Worm (Caenorhabditis elegans) whole organism, L4 larva: ENCODE results near the gene srx-8.

ENCODE experiments used
- R02D3.7 ChIP-seq: fragments of 150-350 bp; sonication (generic microtip); optimal IDR thresholded peaks from 3 replicates; lab custom pipeline; 2014; ENCODE audit warnings: missing biosample characterization, missing genetic modification characterization
- T20F7.1 ChIP-seq: fragments of 200-800 bp; sonication (Bioruptor generic); optimal IDR thresholded peaks from 2 replicates; lab custom pipeline; 2018; ENCODE audit warnings: mild to moderate bottlenecking, missing genetic modification characterization, missing compliant biosample characterization
- T26A8.4 ChIP-seq: fragments of 200-800 bp; sonication (Bioruptor generic); IDR thresholded peaks from 2 replicates; pipeline ENCODE4 v1.3.6; 2022; ENCODE audit warnings: missing genetic modification characterization, missing compliant biosample characterization
- Y105C5A.15 ChIP-seq: fragments of 200-800 bp; sonication (Bioruptor generic); IDR thresholded peaks from 2 replicates; pipeline ENCODE4 v1.3.6; 2022; ENCODE audit warnings: missing genetic modification characterization, missing compliant biosample characterization
- Y5F2A.4 ChIP-seq: fragments of 200-800 bp; sonication (Bioruptor generic); optimal IDR thresholded peaks from 2 replicates; lab custom pipeline; 2018; ENCODE audit warnings: mild to moderate bottlenecking, missing genetic modification characterization, missing compliant biosample characterization
- Y75B8A.6 ChIP-seq: fragments of 200-800 bp; sonication (Bioruptor generic); IDR thresholded peaks from 2 replicates; pipeline ENCODE4 v1.3.6; 2022; ENCODE audit warnings: missing genetic modification reagents, missing genetic modification characterization, missing compliant biosample characterization
- aha-1 ChIP-seq: fragments of 150-350 bp; peaks from one replicate; lab custom pipeline; 2014; ENCODE audit warnings: missing biosample characterization, missing genetic modification characterization
- attf-4 ChIP-seq: sonication (generic microtip); optimal IDR thresholded peaks from 3 replicates; lab custom pipeline; 2017; ENCODE audit warnings: missing biosample characterization, missing genetic modification characterization
- ceh-28 ChIP-seq: fragments of 150-350 bp; optimal IDR thresholded peaks from 2 replicates; lab custom pipeline; 2014; ENCODE audit warnings: missing biosample characterization, missing genetic modification reagents, missing genetic modification characterization
- ceh-32 ChIP-seq: sonication (generic microtip); optimal IDR thresholded peaks from 2 replicates; lab custom pipeline; 2016; ENCODE audit warnings: mild to moderate bottlenecking, missing genetic modification characterization, missing compliant biosample characterization; ENCODE audit not compliant: poor library complexity
- ceh-44 ChIP-seq: fragments of 200-800 bp; sonication (Bioruptor generic); IDR thresholded peaks from 2 replicates; pipeline ENCODE4 v1.3.6; 2022; ENCODE audit warnings: missing genetic modification reagents, missing genetic modification characterization, missing compliant biosample characterization
- ceh-82 ChIP-seq: sonication (generic microtip); optimal IDR thresholded peaks from 2 replicates; lab custom pipeline; 2017; ENCODE audit warnings: missing biosample characterization, missing genetic modification characterization
- cey-2 ChIP-seq: sonication (generic microtip); optimal IDR thresholded peaks from 3 replicates; lab custom pipeline; 2017; ENCODE audit warnings: missing genetic modification characterization, mild to moderate bottlenecking, missing compliant biosample characterization, antibody characterized with exemption, borderline replicate concordance; ENCODE audit not compliant: insufficient read depth
- daf-12 ChIP-seq: fragments of 150-350 bp; optimal IDR thresholded peaks from 2 replicates; lab custom pipeline; 2014; ENCODE audit warnings: missing biosample characterization, missing genetic modification reagents, missing genetic modification characterization
- dmd-9 ChIP-seq: fragments of 200-800 bp; sonication (Bioruptor generic); IDR thresholded peaks from 2 replicates; pipeline ENCODE4 v1.3.6; 2022; ENCODE audit warnings: missing genetic modification reagents, missing genetic modification characterization, missing compliant biosample characterization
- jun-1 ChIP-seq: fragments of 150-350 bp; optimal IDR thresholded peaks from 2 replicates; lab custom pipeline; 2014; ENCODE audit warnings: missing biosample characterization, missing genetic modification reagents, missing genetic modification characterization
- lim-7 ChIP-seq: fragments of 200-800 bp; sonication (Bioruptor generic); IDR thresholded peaks from 2 replicates; pipeline ENCODE4 v1.3.6; 2022; ENCODE audit warnings: missing genetic modification characterization, missing compliant biosample characterization
- lin-13 ChIP-seq: fragments of 150-350 bp; optimal IDR thresholded peaks from 2 replicates; lab custom pipeline; 2014; ENCODE audit warnings: missing biosample characterization, missing genetic modification reagents, missing genetic modification characterization
- lsy-2 ChIP-seq, 2 experiments: fragments of 150-350 bp in 1 of 2; sonication (generic microtip) in 1 of 2; optimal IDR thresholded peaks; 2 replicates each; lab custom pipeline; 2014 to 2017; ENCODE audit warnings: missing biosample characterization in 2 of 2, missing genetic modification characterization in 2 of 2
- madf-5 ChIP-seq, 2 experiments: fragments of 200-800 bp; sonication (Bioruptor generic); IDR thresholded peaks; 2 replicates each; pipeline ENCODE4 v1.3.6; 2022; ENCODE audit warnings: missing compliant biosample characterization in 2 of 2, missing genetic modification characterization in 2 of 2
- mdt-29 ChIP-seq: fragments of 200-800 bp; sonication (Bioruptor generic); IDR thresholded peaks from 2 replicates; pipeline ENCODE4 v1.3.6; 2022; ENCODE audit warnings: missing genetic modification reagents, missing genetic modification characterization, missing compliant biosample characterization
- mep-1 ChIP-seq: fragments of 150-350 bp; sonication (generic microtip); optimal IDR thresholded peaks from 3 replicates; lab custom pipeline; 2014; ENCODE audit warnings: missing biosample characterization, missing genetic modification characterization
- mes-2 ChIP-seq: sonication (generic microtip); optimal IDR thresholded peaks from 2 replicates; lab custom pipeline; 2016; ENCODE audit warnings: missing genotype, mild to moderate bottlenecking, missing genetic modification characterization, missing compliant biosample characterization; ENCODE audit not compliant: poor library complexity, severe bottlenecking
- mxl-2 ChIP-seq: fragments of 200-800 bp; sonication (Bioruptor generic); conservative IDR thresholded peaks from 2 replicates; pipeline ENCODE4 v1.3.6; 2022; ENCODE audit warnings: missing genetic modification reagents, missing genetic modification characterization, missing compliant biosample characterization
- nhr-10 ChIP-seq: fragments of 150-350 bp; optimal IDR thresholded peaks from 2 replicates; lab custom pipeline; 2014; ENCODE audit warnings: missing biosample characterization, missing genetic modification characterization
- nhr-102 ChIP-seq: sonication (generic microtip); optimal IDR thresholded peaks from 2 replicates; lab custom pipeline; 2016; ENCODE audit warnings: mild to moderate bottlenecking, missing genetic modification characterization, moderate library complexity, missing compliant biosample characterization
- nhr-11 ChIP-seq: fragments of 150-350 bp; optimal IDR thresholded peaks from 2 replicates; lab custom pipeline; 2014; ENCODE audit warnings: missing biosample characterization, missing genetic modification characterization
- nhr-237 ChIP-seq: sonication (generic microtip); optimal IDR thresholded peaks from 2 replicates; lab custom pipeline; 2017; ENCODE audit warnings: missing biosample characterization, missing genetic modification characterization
- nhr-41 ChIP-seq: fragments of 200-800 bp; sonication (Bioruptor generic); IDR thresholded peaks from 2 replicates; pipeline ENCODE4 v1.3.6; 2022; ENCODE audit warnings: missing genetic modification reagents, missing genetic modification characterization, missing compliant biosample characterization
- nhr-42 ChIP-seq: fragments of 200-800 bp; sonication (Bioruptor generic); IDR thresholded peaks from 2 replicates; pipeline ENCODE4 v1.3.6; 2022; ENCODE audit warnings: missing genetic modification characterization, missing compliant biosample characterization
- nhr-6 ChIP-seq: fragments of 150-350 bp; optimal IDR thresholded peaks from 2 replicates; lab custom pipeline; 2014; ENCODE audit warnings: missing biosample characterization, missing genetic modification characterization
- php-3 ChIP-seq: fragments of 200-800 bp; sonication (Bioruptor generic); IDR thresholded peaks from 2 replicates; pipeline ENCODE4 v1.3.6; 2022; ENCODE audit warnings: missing genetic modification reagents, missing genetic modification characterization, missing compliant biosample characterization
- pqm-1 ChIP-seq: sonication (generic microtip); optimal IDR thresholded peaks from 2 replicates; lab custom pipeline; 2017; ENCODE audit warnings: missing biosample characterization, missing genetic modification characterization
- set-16 ChIP-seq: fragments of 200-800 bp; sonication (Bioruptor generic); IDR thresholded peaks from 2 replicates; pipeline ENCODE4 v1.3.6; 2022; ENCODE audit warnings: missing genetic modification reagents, missing genetic modification characterization, missing compliant biosample characterization
- skn-1 ChIP-seq: fragments of 150-350 bp; optimal IDR thresholded peaks from 2 replicates; lab custom pipeline; 2014; ENCODE audit warnings: missing biosample characterization, missing genetic modification characterization
- snpc-1.2 ChIP-seq: fragments of 200-800 bp; sonication (Bioruptor generic); IDR thresholded peaks from 2 replicates; pipeline ENCODE4 v1.3.6; 2022; ENCODE audit warnings: missing genetic modification reagents, missing genetic modification characterization, missing compliant biosample characterization
- tag-97 ChIP-seq: fragments of 200-800 bp; sonication (Bioruptor generic); IDR thresholded peaks from 2 replicates; pipeline ENCODE4 v1.3.6; 2022; ENCODE audit warnings: missing genetic modification characterization, missing compliant biosample characterization
- tra-1 ChIP-seq: fragments of 200-800 bp; sonication (Bioruptor generic); IDR thresholded peaks from 2 replicates; pipeline ENCODE4 v1.3.6; 2022; ENCODE audit warnings: missing genetic modification reagents, missing genetic modification characterization, missing compliant biosample characterization
- unc-62 ChIP-seq, 3 experiments: fragments of 150-350 bp in 1 of 3; sonication (generic microtip); optimal IDR thresholded peaks in 2 of 3; peaks in 1 of 3; 1 replicate in 1 of 3; 2 replicates in 2 of 3; lab custom pipeline; 2014 to 2017; ENCODE audit warnings: missing biosample characterization in 3 of 3, missing genetic modification characterization in 3 of 3, missing genetic modification reagents in 3 of 3, missing genotype in 1 of 3
- zip-11 ChIP-seq: fragments of 200-800 bp; sonication (Bioruptor generic); IDR thresholded peaks from 2 replicates; pipeline ENCODE4 v1.3.6; 2022; ENCODE audit warnings: missing genetic modification characterization, missing compliant biosample characterization
- ztf-11 ChIP-seq: fragments of 150-350 bp; optimal IDR thresholded peaks from 2 replicates; lab custom pipeline; 2014; ENCODE audit warnings: missing biosample characterization, missing genetic modification characterization

srx-8 gene

ce11 chrV:547980-548379 is 8.0 kb downstream of the srx-8 start, which contains the start of gene C14C6.6:
TSS of gene C14C6.6 (minus strand) at chrV:548080.
- TF ChIP-seq nhr-237 (no peak), aha-1 (no peak), pqm-1 (tag; lab: Kevin White, UChicago) (no peak), ztf-11 (no peak), skn-1 (tag; lab: Kevin White, UChicago) (no peak), Y5F2A.4 (GFP tag; lab: Kevin White, UChicago) (no peak), snpc-1.2 (GFP tag; lab: Robert Waterston, UW) (no peak), nhr-42 (GFP tag; lab: Robert Waterston, UW) (no peak), lim-7 (no peak), Y105C5A.15 (no peak), jun-1 (no peak), nhr-6 (tag; lab: Kevin White, UChicago) (no peak), tag-97 (GFP tag; lab: Robert Waterston, UW) (no peak)

- no peak for TF ChIP-seq zip-11 (GFP tag; lab: Robert Waterston, UW)
- TF ChIP-seq unc-62 (GFP tag; optimal IDR thresholded peaks at IDR 0.05 in 1 of 2; lab: Kevin White, UChicago): peak in 1 of 2 experiments; percentile 5
- no peak for TF ChIP-seq unc-62 (tag; optimal IDR thresholded peaks at IDR 0.05; lab: Kevin White, UChicago)
Observed at ce11 chrV:543169-543568, 12.8 kb downstream of the srx-8 start, which contains the start of gene C14C6.3. TSS of gene C14C6.3 (plus strand) at chrV:543469.

- TF ChIP-seq ceh-44 (GFP tag; lab: Robert Waterston, UW) (no peak), snpc-1.2 (GFP tag; lab: Robert Waterston, UW) (no peak), Y75B8A.6 (GFP tag; lab: Robert Waterston, UW) (no peak), mes-2 (tag; lab: Kevin White, UChicago) (no peak), T26A8.4 (GFP tag; lab: Robert Waterston, UW) (no peak)
Observed at ce11 chrV:541470-541869, 14.5 kb downstream of the srx-8 start.

DNA sequence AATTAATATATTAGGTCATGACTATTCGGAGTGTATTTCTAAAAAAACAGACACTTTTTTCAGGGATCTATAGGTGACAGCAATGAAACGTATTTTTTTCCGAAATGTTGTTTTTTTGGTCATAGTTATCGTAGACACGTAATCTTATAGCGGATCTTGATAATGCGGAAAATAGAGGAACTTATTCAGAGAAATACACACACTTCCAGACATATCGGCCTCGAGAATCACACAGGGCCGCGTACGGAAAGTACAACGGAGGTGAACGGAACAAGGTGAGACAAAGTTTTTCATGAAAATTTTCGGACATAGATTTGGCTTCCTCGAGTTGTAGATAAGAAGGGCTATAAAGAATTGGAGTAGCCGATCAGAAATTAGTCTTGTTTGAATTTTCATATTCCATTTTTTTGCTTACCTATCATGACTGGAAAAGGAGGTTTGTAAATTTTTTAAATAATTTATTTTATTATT is 16.9 kb downstream of the srx-8 start, which contains the start of gene nhr-155:
Gene nhr-155, plus strand, starts transcription at position 421 of the 471 bp plus-strand sequence.
- TF ChIP-seq mxl-2 (GFP tag; lab: Robert Waterston, UW): no peak
- TF ChIP-seq lin-13 (GFP tag; lab: Kevin White, UChicago): no peak
- TF ChIP-seq ceh-28 (tag; lab: Kevin White, UChicago): no peak
- no peak for TF ChIP-seq dmd-9 (GFP tag; lab: Robert Waterston, UW)
- no peak for TF ChIP-seq nhr-11 (tag; lab: Kevin White, UChicago)
- TF ChIP-seq T20F7.1 (GFP tag; lab: Kevin White, UChicago): no peak
- TF ChIP-seq mdt-29 (GFP tag; lab: Robert Waterston, UW): no peak

DNA sequence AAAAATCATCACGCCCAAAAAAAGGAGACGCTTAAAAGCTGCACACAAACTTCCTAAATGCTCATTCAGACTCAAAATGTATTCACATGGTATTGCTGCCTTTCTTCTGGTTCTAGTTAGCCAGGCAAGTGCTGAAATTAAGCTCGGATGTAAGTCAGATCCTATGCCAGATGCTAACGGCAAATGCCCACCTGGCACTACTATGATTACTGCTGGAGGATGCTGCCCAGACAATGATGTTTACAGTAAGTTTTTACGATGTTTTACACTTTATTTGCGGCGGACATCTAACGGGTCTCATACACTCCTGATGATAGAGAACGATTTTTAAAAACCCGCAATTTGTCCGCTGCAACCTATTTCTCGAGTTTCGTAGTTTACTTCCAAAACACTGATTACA is 19.4 kb downstream of the srx-8 start, which contains the start of gene C14C6.5:
Gene C14C6.5, plus strand, starts transcription at position 58 of the 400 bp plus-strand sequence.
- TF ChIP-seq zip-11 (GFP tag; lab: Robert Waterston, UW) (no peak), tra-1 (GFP tag; lab: Robert Waterston, UW) (no peak), ceh-82 (no peak), unc-62 (GFP tag; optimal IDR thresholded peaks at IDR 0.05 in 1 of 2; lab: Kevin White, UChicago) (peak in 1 of 2 experiments; percentile 93), unc-62 (tag; optimal IDR thresholded peaks at IDR 0.05; lab: Kevin White, UChicago) (no peak)
- TF ChIP-seq, all 104 proteins: peak for 1

- TF ChIP-seq daf-12 (tag; lab: Kevin White, UChicago) (no peak), php-3 (GFP tag; lab: Robert Waterston, UW) (peak; percentile 70), mep-1 (tag; lab: Kevin White, UChicago) (peak; percentile 23), ceh-28 (tag; lab: Kevin White, UChicago) (no peak), nhr-41 (GFP tag; lab: Robert Waterston, UW) (no peak), set-16 (GFP tag; lab: Robert Waterston, UW) (no peak), ceh-32 (no peak), attf-4 (tag; lab: Kevin White, UChicago) (no peak), nhr-42 (GFP tag; lab: Robert Waterston, UW) (no peak), lin-13 (GFP tag; lab: Kevin White, UChicago) (no peak), madf-5 (GFP tag; IDR thresholded peaks at IDR 0.05; lab: Robert Waterston, UW) (no peak), nhr-102 (tag; lab: Kevin White, UChicago) (peak; percentile 64), nhr-10 (tag; lab: Kevin White, UChicago) (no peak), snpc-1.2 (GFP tag; lab: Robert Waterston, UW) (no peak), mes-2 (tag; lab: Kevin White, UChicago) (peak; percentile 25), lsy-2 (tag; optimal IDR thresholded peaks at IDR 0.05; lab: Kevin White, UChicago) (peak in 1 of 2 experiments; percentile 55), R02D3.7 (tag; lab: Kevin White, UChicago) (no peak), cey-2 (tag; lab: Kevin White, UChicago) (no peak), dmd-9 (GFP tag; lab: Robert Waterston, UW) (no peak)
Observed at ce11 chrV:534176-534575, 21.8 kb downstream of the srx-8 start, which contains the start of gene nhr-132. TSS of gene nhr-132 (plus strand) at chrV:534446.
